Worm (Caenorhabditis elegans) whole organism, L3 larva: ENCODE data around the gene srz-20.
A peak's percentile ranks its signal among the peaks of the same experiment; 100 is the strongest.
"Not testable (repeated sequence)": the region's sequence is repeated elsewhere in the genome, so short reads cannot be mapped to it uniquely, and the experiment has no call there.

Experiments
- R02D3.7 ChIP-seq: fragments of 150-350 bp; optimal IDR thresholded peaks from 2 replicates; lab custom pipeline; 2014; ENCODE audit warnings: missing biosample characterization, missing genetic modification characterization
- ZK546.5 ChIP-seq: sonication (generic microtip); optimal IDR thresholded peaks from 2 replicates; lab custom pipeline; 2017; ENCODE audit warnings: missing biosample characterization, missing genetic modification characterization
- ceh-16 ChIP-seq: sonication (generic microtip); optimal IDR thresholded peaks from 2 replicates; lab custom pipeline; 2017; ENCODE audit warnings: missing biosample characterization, missing genetic modification characterization
- ceh-28 ChIP-seq: fragments of 150-350 bp; optimal IDR thresholded peaks from 2 replicates; lab custom pipeline; 2014; ENCODE audit warnings: missing biosample characterization, missing genetic modification reagents, missing genetic modification characterization
- ceh-82 ChIP-seq: fragments of 150-350 bp; optimal IDR thresholded peaks from 2 replicates; lab custom pipeline; 2014; ENCODE audit warnings: missing biosample characterization, missing genetic modification characterization
- daf-12 ChIP-seq: fragments of 150-350 bp; optimal IDR thresholded peaks from 2 replicates; lab custom pipeline; 2014; ENCODE audit warnings: missing biosample characterization, missing genetic modification reagents, missing genetic modification characterization
- egl-27 ChIP-seq: sonication (generic microtip); optimal IDR thresholded peaks from 4 replicates; lab custom pipeline; 2017; ENCODE audit warnings: missing biosample characterization, missing genetic modification reagents, missing genetic modification characterization
- elt-2 ChIP-seq: sonication (generic microtip); optimal IDR thresholded peaks from 2 replicates; lab custom pipeline; 2016; ENCODE audit warnings: missing genetic modification reagents, mild to moderate bottlenecking, missing genetic modification characterization, missing compliant biosample characterization
- elt-3 ChIP-seq, 3 experiments: fragments of 150-350 bp in 1 of 3; sonication (generic microtip) in 2 of 3; optimal IDR thresholded peaks; 2 replicates in 2 of 3; 4 replicates in 1 of 3; lab custom pipeline; 2014 to 2017; ENCODE audit warnings: missing biosample characterization in 3 of 3, missing genetic modification characterization in 3 of 3
- fkh-10 ChIP-seq: sonication (generic microtip); optimal IDR thresholded peaks from 2 replicates; lab custom pipeline; 2017; ENCODE audit warnings: missing biosample characterization, missing genetic modification reagents, missing genetic modification characterization
- fos-1 ChIP-seq: fragments of 150-350 bp; optimal IDR thresholded peaks from 2 replicates; lab custom pipeline; 2014; ENCODE audit warnings: missing biosample characterization, missing genetic modification characterization
- hmg-11 ChIP-seq: sonication (generic microtip); optimal IDR thresholded peaks from 2 replicates; lab custom pipeline; 2016; ENCODE audit warnings: missing genetic modification characterization, missing compliant biosample characterization
- jun-1 ChIP-seq: fragments of 150-350 bp; optimal IDR thresholded peaks from 2 replicates; lab custom pipeline; 2014; ENCODE audit warnings: missing biosample characterization, missing genetic modification reagents, missing genetic modification characterization
- mdl-1 ChIP-seq: fragments of 150-350 bp; optimal IDR thresholded peaks from 2 replicates; lab custom pipeline; 2014; ENCODE audit warnings: missing biosample characterization, missing genetic modification characterization
- nhr-11 ChIP-seq: fragments of 150-350 bp; optimal IDR thresholded peaks from 2 replicates; lab custom pipeline; 2014; ENCODE audit warnings: missing biosample characterization, missing genetic modification characterization
- nhr-23 ChIP-seq: fragments of 150-350 bp; optimal IDR thresholded peaks from 2 replicates; lab custom pipeline; 2014; ENCODE audit warnings: missing biosample characterization, missing genetic modification reagents, missing genetic modification characterization
- nhr-237 ChIP-seq: fragments of 150-350 bp; optimal IDR thresholded peaks from 2 replicates; lab custom pipeline; 2014; ENCODE audit warnings: missing biosample characterization, missing genetic modification characterization
- nhr-28 ChIP-seq: fragments of 150-350 bp; optimal IDR thresholded peaks from 2 replicates; lab custom pipeline; 2014; ENCODE audit warnings: missing biosample characterization, missing genetic modification characterization
- nhr-43 ChIP-seq: sonication (generic microtip); optimal IDR thresholded peaks from 2 replicates; lab custom pipeline; 2016; ENCODE audit warnings: mild to moderate bottlenecking, missing genetic modification characterization, missing compliant biosample characterization; ENCODE audit not compliant: poor library complexity, severe bottlenecking
- pha-4 ChIP-seq: fragments of 150-350 bp; optimal IDR thresholded peaks from 2 replicates; lab custom pipeline; 2014; ENCODE audit warnings: missing biosample characterization, missing genetic modification reagents, missing genetic modification characterization
- pqm-1 ChIP-seq: fragments of 150-350 bp; optimal IDR thresholded peaks from 2 replicates; lab custom pipeline; 2017; ENCODE audit warnings: missing biosample characterization, missing genetic modification characterization, inconsistent platforms
- sea-2 ChIP-seq: fragments of 150-350 bp; sonication (generic microtip); optimal IDR thresholded peaks from 4 replicates; lab custom pipeline; 2014; ENCODE audit warnings: missing biosample characterization, missing genetic modification reagents, missing genetic modification characterization
- skn-1 ChIP-seq: fragments of 150-350 bp; optimal IDR thresholded peaks from 2 replicates; lab custom pipeline; 2014; ENCODE audit warnings: missing biosample characterization, missing genetic modification characterization
- tbx-2 ChIP-seq: sonication (generic microtip); optimal IDR thresholded peaks from 2 replicates; lab custom pipeline; 2016; ENCODE audit warnings: mild to moderate bottlenecking, missing genetic modification characterization, missing compliant biosample characterization
- unc-39 ChIP-seq: sonication (generic microtip); optimal IDR thresholded peaks from 4 replicates; lab custom pipeline; 2017; ENCODE audit warnings: missing biosample characterization, missing genetic modification characterization
- zag-1 ChIP-seq: fragments of 150-350 bp; optimal IDR thresholded peaks from 2 replicates; lab custom pipeline; 2014; ENCODE audit warnings: missing biosample characterization, missing genetic modification characterization

The srz-20 gene

ce11 chrIV:3921898-3922297, 6.5 kb downstream of the srz-20 start, which contains the start of gene clec-67:
Gene clec-67 (plus strand): TSS chrIV:3922165.
- peak; percentile 2 for TF ChIP-seq jun-1
- TF ChIP-seq pqm-1 (tag; lab: Kevin White, UChicago) = peak; percentile 45
- TF ChIP-seq elt-2 (tag; lab: Kevin White, UChicago) = peak; percentile 84
- TF ChIP-seq tbx-2 (tag; lab: Kevin White, UChicago) = no peak
- TF ChIP-seq unc-39 (tag; lab: Kevin White, UChicago) = no peak
- TF ChIP-seq, all 47 proteins: peak for 3

- no peak for TF ChIP-seq zag-1 (tag; lab: Kevin White, UChicago)
- TF ChIP-seq, all 47 proteins: peak for 0
These were observed 10.7 kb downstream of the srz-20 start, which contains the start of gene clec-68 for ce11 chrIV:3926117-3926516. Gene clec-68 (plus strand): TSS chrIV:3926417.

ce11 chrIV:3932408-3932807, 17.0 kb downstream of the srz-20 start, which contains the start of gene clec-70:
Gene clec-70 (plus strand): TSS chrIV:3932708.
- not testable (repeated sequence) for TF ChIP-seq nhr-43 (tag; lab: Kevin White, UChicago); ceh-16 (tag; lab: Kevin White, UChicago); R02D3.7

- TF ChIP-seq ZK546.5 (tag; lab: Kevin White, UChicago) = no peak
- TF ChIP-seq nhr-237 (tag; lab: Kevin White, UChicago) = no peak
- no peak for TF ChIP-seq nhr-23 (tag; lab: Kevin White, UChicago)
- TF ChIP-seq elt-2 (tag; lab: Kevin White, UChicago) = peak; percentile 6
These were observed 21.7 kb downstream of the srz-20 start, which contains the start of gene clec-71 for ce11 chrIV:3937097-3937496. Gene clec-71 (plus strand): TSS chrIV:3937458.

- TF ChIP-seq fkh-10 (GFP tag; lab: Kevin White, UChicago) (no peak), pqm-1 (tag; lab: Kevin White, UChicago) (peak; percentile 22), daf-12 (tag; lab: Kevin White, UChicago) (no peak), elt-2 (tag; lab: Kevin White, UChicago) (peak; percentile 49)
These were observed 26.4 kb downstream of the srz-20 start, which contains the start of gene clec-174 for ce11 chrIV:3941658-3942328. Gene clec-174 (minus strand): TSS chrIV:3941708.

DNA sequence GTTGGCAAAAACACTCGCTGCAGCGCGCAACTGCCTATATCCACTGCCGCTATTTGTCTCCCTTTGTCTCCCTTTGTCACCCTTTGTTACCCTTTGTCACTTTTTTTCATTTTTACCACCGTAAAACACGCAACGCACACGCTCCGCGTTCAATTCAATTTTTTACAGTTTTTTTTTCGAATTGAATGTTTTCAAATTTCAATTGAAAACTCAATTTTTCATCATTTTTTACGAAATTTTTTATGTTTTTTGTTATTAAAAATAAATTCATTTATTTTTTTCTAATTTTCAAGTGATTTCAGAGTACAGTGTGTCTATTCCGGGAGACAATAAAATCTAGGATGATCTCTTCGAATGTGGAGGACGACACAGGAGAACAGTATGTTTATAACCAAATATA, 27.6 kb downstream of the srz-20 start, which contains the start of gene Y46C8AL.11:
Y46C8AL.11 (plus strand) TSS at position 301 of the 400 bp plus-strand sequence.
- TF ChIP-seq sea-2 (no peak), tbx-2 (tag; lab: Kevin White, UChicago) (no peak), pha-4 (tag; lab: Kevin White, UChicago) (no peak), nhr-28 (tag; lab: Kevin White, UChicago) (no peak), hmg-11 (no peak), mdl-1 (tag; lab: Kevin White, UChicago) (no peak), nhr-11 (no peak), ceh-28 (tag; lab: Kevin White, UChicago) (no peak), ceh-16 (tag; lab: Kevin White, UChicago) (no peak), egl-27 (no peak), zag-1 (tag; lab: Kevin White, UChicago) (no peak), fos-1 (tag; lab: Kevin White, UChicago) (no peak), ceh-82 (tag; lab: Kevin White, UChicago) (no peak), elt-3 (tag; optimal IDR thresholded peaks at IDR 0.05; lab: Kevin White, UChicago) (no peak)

DNA sequence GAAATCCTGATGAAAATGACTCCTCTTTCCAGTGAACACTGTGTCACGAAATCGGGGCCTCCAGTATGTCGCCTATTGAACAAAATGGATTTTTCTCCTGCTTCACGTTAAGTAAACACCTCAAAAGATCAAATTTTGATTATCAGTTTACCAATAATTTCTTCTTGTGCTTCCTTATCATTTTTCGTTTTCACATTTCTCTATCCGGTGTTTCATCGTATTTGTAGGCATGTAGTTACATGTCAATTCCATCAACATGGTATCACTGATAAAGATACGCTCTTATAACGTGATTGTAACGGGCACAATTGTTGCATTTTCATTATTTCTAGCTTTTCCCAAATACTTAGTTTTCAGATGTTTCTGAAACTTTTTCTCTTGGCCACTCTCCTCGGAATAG, 29.1 kb downstream of the srz-20 start, which contains the start of gene clec-72:
clec-72 (plus strand) TSS at position 358 of the 400 bp plus-strand sequence.
- TF ChIP-seq jun-1 = peak; percentile 84
- peak; percentile 98 for TF ChIP-seq elt-2 (tag; lab: Kevin White, UChicago)
- no peak for TF ChIP-seq fkh-10 (GFP tag; lab: Kevin White, UChicago)
- peak; percentile 41 for TF ChIP-seq skn-1
- TF ChIP-seq pqm-1 (tag; lab: Kevin White, UChicago) = peak; percentile 92
